Fruit fly (Drosophila melanogaster): ENCODE measurements around the gene caup.

Gene caup

DNA sequence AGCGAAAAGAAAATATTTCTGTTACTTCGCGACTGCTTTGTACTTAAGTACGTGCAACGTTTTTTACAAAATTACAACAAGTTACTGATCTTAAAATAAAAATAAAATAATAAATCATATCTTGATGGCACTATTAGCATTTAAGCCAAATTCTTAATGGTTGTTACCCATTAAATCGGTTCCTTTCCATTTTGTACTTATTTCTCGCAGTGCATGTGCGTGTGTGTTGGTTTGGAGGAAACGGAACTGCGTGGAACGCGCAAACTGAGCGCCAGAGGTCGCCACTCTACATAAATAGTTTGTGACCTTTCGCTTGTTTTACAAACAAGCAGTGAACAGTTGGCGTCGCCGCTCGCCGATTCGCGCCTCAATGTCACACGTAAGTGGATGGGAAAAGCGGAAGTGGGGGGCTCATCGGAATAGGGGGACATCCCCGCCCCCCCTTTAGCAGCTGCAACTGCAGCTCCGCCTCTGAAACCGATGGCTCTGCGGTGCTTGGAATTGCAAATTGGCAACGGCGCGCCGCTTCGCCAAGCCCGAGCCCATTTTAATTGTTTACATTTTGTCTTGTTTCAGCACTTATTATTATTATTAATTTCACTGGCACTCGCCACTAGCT, 58.7 kb downstream of the caup start (continued):
- no peak for TF ChIP-seq cyc (GFP tag; optimal IDR thresholded peaks at IDR 0.05)
- TF ChIP-seq Met (GFP tag; optimal IDR thresholded peaks at IDR 0.05): peak; percentile 13
- TF ChIP-seq Eip75B (GFP tag; optimal IDR thresholded peaks at IDR 0.05): peak; percentile 4
- peak; percentile 10 for TF ChIP-seq CG8319 (GFP tag; optimal IDR thresholded peaks at IDR 0.05)
